Worm (Caenorhabditis elegans): ENCODE data around the gene Y47D3A.31.

Gene Y47D3A.31

DNA sequence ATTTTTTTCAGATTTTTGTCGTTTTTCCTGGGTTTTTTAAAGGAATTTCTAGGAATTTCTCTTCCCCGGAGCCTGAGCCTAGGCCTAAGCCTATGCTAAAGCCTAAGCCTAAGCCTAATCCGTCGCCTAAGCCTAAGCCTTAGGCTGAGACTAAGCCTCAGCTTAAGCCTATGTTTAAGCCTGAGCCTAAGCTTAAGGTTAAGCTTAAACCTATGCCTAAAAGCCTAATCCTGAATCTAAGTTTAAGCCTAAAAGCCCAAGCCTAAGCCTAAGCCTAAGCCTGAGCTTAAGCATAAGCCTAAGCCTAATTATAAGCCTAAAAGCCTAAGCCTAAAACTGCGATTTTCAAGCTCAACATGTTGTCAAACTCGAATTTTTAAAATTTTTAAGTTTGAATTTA lies 37.1 kb upstream of the Y47D3A.31 start:
- TF ChIP-seq zip-8 (tag; optimal IDR thresholded peaks at IDR 0.05): no peak
- TF ChIP-seq nhr-76 (tag; optimal IDR thresholded peaks at IDR 0.05): no peak
- TF ChIP-seq nhr-237 (tag; optimal IDR thresholded peaks at IDR 0.05): no peak
- no peak for TF ChIP-seq elt-3 (tag; optimal IDR thresholded peaks at IDR 0.05)
- no peak for TF ChIP-seq sptf-1 (tag; optimal IDR thresholded peaks at IDR 0.05)
- no peak for TF ChIP-seq hlh-1 (tag; optimal IDR thresholded peaks at IDR 0.05)
- TF ChIP-seq ceh-43 (GFP tag; optimal IDR thresholded peaks at IDR 0.05): no peak
- TF ChIP-seq unc-62 (GFP tag; optimal IDR thresholded peaks at IDR 0.05): no peak
- TF ChIP-seq ceh-83 (GFP tag; optimal IDR thresholded peaks at IDR 0.05): no peak
- no peak for TF ChIP-seq nhr-28 (tag; optimal IDR thresholded peaks at IDR 0.05)
- no peak for TF ChIP-seq flh-1 (GFP tag; optimal IDR thresholded peaks at IDR 0.05)
- TF ChIP-seq lin-13 (tag; optimal IDR thresholded peaks at IDR 0.05): no peak
- TF ChIP-seq ces-1 (GFP tag; optimal IDR thresholded peaks at IDR 0.05): no peak

ce11 chrIII:11193251-11193650 lies 36.3 kb upstream of the Y47D3A.31 start:
- TF ChIP-seq ces-1 (GFP tag; optimal IDR thresholded peaks at IDR 0.05) (no peak), mls-2 (tag; optimal IDR thresholded peaks at IDR 0.05) (no peak), pha-4 (tag; optimal IDR thresholded peaks at IDR 0.05) (no peak), nhr-2 (tag; optimal IDR thresholded peaks at IDR 0.05) (no peak), lsy-2 (tag; optimal IDR thresholded peaks at IDR 0.05) (no peak), ztf-11 (tag; optimal IDR thresholded peaks at IDR 0.05) (no peak), mep-1 (tag; optimal IDR thresholded peaks at IDR 0.05) (no peak), ceh-39 (tag; optimal IDR thresholded peaks at IDR 0.05) (no peak), zip-8 (tag; optimal IDR thresholded peaks at IDR 0.05) (no peak), elt-3 (tag; optimal IDR thresholded peaks at IDR 0.05) (no peak), mab-5 (tag; optimal IDR thresholded peaks at IDR 0.05) (no peak), snpc-4 (tag; optimal IDR thresholded peaks at IDR 0.05) (no peak), nhr-28 (tag; optimal IDR thresholded peaks at IDR 0.05) (no peak), nhr-12 (tag; optimal IDR thresholded peaks at IDR 0.05) (no peak), unc-120 (tag; optimal IDR thresholded peaks at IDR 0.05; ENCODE audit: poor library complexity, severe bottlenecking) (no peak), nhr-76 (tag; optimal IDR thresholded peaks at IDR 0.05) (no peak), flh-1 (GFP tag; optimal IDR thresholded peaks at IDR 0.05) (no peak), unc-62 (GFP tag; optimal IDR thresholded peaks at IDR 0.05) (no peak)

- TF ChIP-seq cnd-1 (tag; optimal IDR thresholded peaks at IDR 0.05) (no peak), blmp-1 (tag; optimal IDR thresholded peaks at IDR 0.05) (no peak), unc-39 (tag; optimal IDR thresholded peaks at IDR 0.05) (no peak), ceh-39 (tag; optimal IDR thresholded peaks at IDR 0.05) (no peak)
Measured at ce11 chrIII:11188132-11188531, 31.1 kb upstream of the Y47D3A.31 start.

ce11 chrIII:11185483-11186115 lies 28.6 kb upstream of the Y47D3A.31 start:
- TF ChIP-seq mep-1 (tag; optimal IDR thresholded peaks at IDR 0.05) (no peak), flh-1 (GFP tag; optimal IDR thresholded peaks at IDR 0.05) (no peak), nhr-28 (tag; optimal IDR thresholded peaks at IDR 0.05) (no peak), lin-13 (tag; optimal IDR thresholded peaks at IDR 0.05) (no peak), unc-39 (tag; optimal IDR thresholded peaks at IDR 0.05) (no peak), drap-1 (GFP tag; optimal IDR thresholded peaks at IDR 0.05) (no peak), snpc-4 (tag; optimal IDR thresholded peaks at IDR 0.05) (no peak), mls-2 (tag; optimal IDR thresholded peaks at IDR 0.05) (no peak), unc-62 (GFP tag; optimal IDR thresholded peaks at IDR 0.05) (no peak), bed-3 (GFP tag; optimal IDR thresholded peaks at IDR 0.05) (no peak), sptf-1 (tag; optimal IDR thresholded peaks at IDR 0.05) (no peak), ham-2 (GFP tag; optimal IDR thresholded peaks at IDR 0.05) (no peak), mab-5 (tag; optimal IDR thresholded peaks at IDR 0.05) (no peak), nhr-237 (tag; optimal IDR thresholded peaks at IDR 0.05) (no peak), blmp-1 (tag; optimal IDR thresholded peaks at IDR 0.05) (no peak), nhr-12 (tag; optimal IDR thresholded peaks at IDR 0.05) (no peak), nhr-76 (tag; optimal IDR thresholded peaks at IDR 0.05) (no peak), tbx-8 (GFP tag; optimal IDR thresholded peaks at IDR 0.05) (no peak), elt-1 (tag; optimal IDR thresholded peaks at IDR 0.05; ENCODE audit: borderline replicate concordance, insufficient read depth) (no peak)
